Worm (Caenorhabditis elegans): ENCODE measurements around the gene str-135.

DNA sequence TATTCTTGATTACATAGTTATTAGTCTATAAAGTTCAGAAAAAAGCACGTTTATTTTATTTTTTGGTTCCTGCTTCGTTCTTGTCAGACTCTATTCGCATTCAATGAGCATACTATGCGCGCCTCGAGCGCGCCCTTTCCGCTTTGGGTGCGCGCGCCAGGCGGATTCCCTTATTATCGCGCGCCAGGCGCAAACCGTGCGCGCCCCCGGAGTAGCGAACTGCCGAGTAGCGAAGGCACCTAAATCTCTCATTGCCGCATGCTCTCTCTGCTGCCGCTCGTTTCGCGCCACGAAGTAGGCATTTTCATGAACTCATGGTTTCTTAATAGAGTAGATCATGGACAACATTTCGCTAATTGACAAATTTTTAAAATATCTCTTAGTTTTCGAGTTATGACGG is 46.4 kb upstream of the str-135 start:
- TF ChIP-seq ztf-11 (tag; optimal IDR thresholded peaks at IDR 0.05) (no peak), sup-37 (GFP tag; optimal IDR thresholded peaks at IDR 0.05) (no peak), nhr-11 (tag; optimal IDR thresholded peaks at IDR 0.05) (no peak), unc-62 (GFP tag; optimal IDR thresholded peaks at IDR 0.05) (no peak), nhr-76 (tag; optimal IDR thresholded peaks at IDR 0.05) (no peak), ztf-4 (tag; optimal IDR thresholded peaks at IDR 0.05) (no peak), snpc-4 (tag; optimal IDR thresholded peaks at IDR 0.05) (no peak), ama-1 (optimal IDR thresholded peaks at IDR 0.05) (no peak), mdl-1 (tag; optimal IDR thresholded peaks at IDR 0.05) (no peak)

Data from whole organism, L1 larva.